Worm (Caenorhabditis elegans): ENCODE results near the gene B0024.3.

Gene B0024.3

ce11 chrV:10273837-10274236 lies 13.5 kb upstream of the B0024.3 start (continued):
- TF ChIP-seq ceh-34 (tag; optimal IDR thresholded peaks at IDR 0.05) = no peak
- TF ChIP-seq tbx-7 (tag; optimal IDR thresholded peaks at IDR 0.05) = no peak
- peak; percentile 31 for TF ChIP-seq unc-42 (tag; optimal IDR thresholded peaks at IDR 0.05)
- TF ChIP-seq hlh-30 (tag; optimal IDR thresholded peaks at IDR 0.05; ENCODE audit: insufficient read depth) = no peak
- no peak for TF ChIP-seq fax-1 (tag; optimal IDR thresholded peaks at IDR 0.05)
- peak; percentile 89 for TF ChIP-seq ceh-48 (tag; optimal IDR thresholded peaks at IDR 0.05)
- TF ChIP-seq pros-1 (tag; optimal IDR thresholded peaks at IDR 0.05) = peak; percentile 15
- no peak for TF ChIP-seq lim-6 (tag; optimal IDR thresholded peaks at IDR 0.05)
- TF ChIP-seq lin-11 (tag; optimal IDR thresholded peaks at IDR 0.05) = no peak
- TF ChIP-seq nfya-1 (tag; optimal IDR thresholded peaks at IDR 0.05) = peak; percentile 26
- TF ChIP-seq pqm-1 (tag; optimal IDR thresholded peaks at IDR 0.05) = no peak
- no peak for TF ChIP-seq nhr-232 (tag; optimal IDR thresholded peaks at IDR 0.05)
- no peak for TF ChIP-seq ceh-22 (tag; optimal IDR thresholded peaks at IDR 0.05)
- no peak for TF ChIP-seq sox-2 (GFP tag; IDR thresholded peaks at IDR 0.05)

DNA sequence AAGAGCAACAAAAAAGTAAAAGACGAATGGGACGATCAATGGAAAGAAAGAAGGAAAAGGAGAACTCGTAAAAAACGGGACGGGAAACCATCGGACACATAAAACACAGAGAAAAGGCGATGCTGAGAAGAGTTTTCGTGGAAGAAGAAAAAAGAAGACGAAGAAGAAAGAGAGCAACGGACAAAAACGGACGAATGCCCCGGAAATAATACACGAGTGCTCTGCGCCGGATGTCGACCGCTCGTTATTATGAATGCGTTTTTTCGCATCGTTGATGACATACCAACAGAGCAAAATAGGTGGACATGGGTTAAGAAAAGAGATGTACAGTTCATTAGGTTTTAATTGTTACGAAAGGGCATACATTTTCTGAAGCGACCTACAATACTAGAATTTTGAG lies 11.7 kb upstream of the B0024.3 start, which contains the start of gene Y22F5A.11:
Gene Y22F5A.11, minus strand, starts transcription at position 28 of the 400 bp plus-strand sequence.
- TF ChIP-seq unc-42 (tag; optimal IDR thresholded peaks at IDR 0.05) = peak; percentile 0
- TF ChIP-seq lin-11 (tag; optimal IDR thresholded peaks at IDR 0.05) = no peak

DNA sequence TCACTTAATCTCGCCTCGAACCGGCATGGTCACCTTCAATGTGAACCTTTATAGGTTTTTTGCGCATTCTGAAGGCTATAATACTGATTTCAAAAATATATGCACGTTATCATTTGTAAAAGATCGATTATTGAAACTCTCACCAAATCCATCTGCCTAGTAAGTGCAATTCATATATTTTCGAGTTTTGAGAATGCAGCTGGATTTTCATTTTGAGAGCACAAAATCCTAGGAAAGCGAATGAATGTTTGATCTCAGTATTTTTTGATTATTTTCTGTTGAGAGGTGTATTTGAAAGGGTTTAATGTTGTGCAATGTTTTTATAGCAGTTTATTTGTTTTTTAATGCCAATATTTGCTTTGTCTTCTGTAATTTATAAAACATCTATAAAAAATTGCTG lies 11.3 kb upstream of the B0024.3 start:
- TF ChIP-seq elt-4 (tag; optimal IDR thresholded peaks at IDR 0.05) (no peak), ets-4 (tag; optimal IDR thresholded peaks at IDR 0.05) (no peak), rnt-1 (tag; optimal IDR thresholded peaks at IDR 0.05) (no peak), ceh-34 (tag; optimal IDR thresholded peaks at IDR 0.05) (no peak), ttx-3 (tag; optimal IDR thresholded peaks at IDR 0.05) (no peak), ceh-9 (tag; optimal IDR thresholded peaks at IDR 0.05) (no peak), ceh-22 (tag; optimal IDR thresholded peaks at IDR 0.05) (no peak), unc-55 (GFP tag; optimal IDR thresholded peaks at IDR 0.05) (no peak), dmd-4 (tag; optimal IDR thresholded peaks at IDR 0.05; ENCODE audit: borderline replicate concordance) (no peak), mec-3 (tag; optimal IDR thresholded peaks at IDR 0.05; ENCODE audit: borderline replicate concordance) (no peak), Y22D7AL.16 (tag; optimal IDR thresholded peaks at IDR 0.05) (no peak), K09A11.1 (tag; optimal IDR thresholded peaks at IDR 0.05; ENCODE audit: insufficient read depth) (no peak), fkh-6 (tag; optimal IDR thresholded peaks at IDR 0.05) (no peak), ahr-1 (tag; optimal IDR thresholded peaks at IDR 0.05) (no peak), elt-2 (tag; optimal IDR thresholded peaks at IDR 0.05) (no peak)

DNA sequence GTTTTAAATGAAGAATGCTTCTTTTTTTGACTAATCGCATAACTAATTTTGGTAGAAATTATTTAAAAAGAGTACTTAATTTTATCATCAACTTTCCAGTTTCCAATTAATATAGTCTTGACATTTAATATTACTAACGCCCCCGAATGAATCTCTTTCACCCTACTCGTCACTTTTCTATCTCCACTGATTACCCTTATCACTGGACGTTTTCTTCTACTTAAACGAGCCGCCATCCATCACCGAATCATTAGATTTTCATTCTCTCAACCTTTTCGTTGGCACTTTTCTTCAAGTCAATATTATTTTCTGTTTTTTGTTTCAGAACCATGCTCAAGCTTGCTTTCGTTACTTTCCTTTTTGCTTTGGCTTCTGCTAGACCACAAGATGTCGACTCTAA lies 9.8 kb upstream of the B0024.3 start, which contains the start of gene lys-1:
Gene lys-1, plus strand, starts transcription at position 326 of the 400 bp plus-strand sequence.
- TF ChIP-seq hlh-13 (GFP tag; optimal IDR thresholded peaks at IDR 0.05) (no peak), elt-2 (tag; optimal IDR thresholded peaks at IDR 0.05) (peak; percentile 20), tbx-7 (tag; optimal IDR thresholded peaks at IDR 0.05) (no peak)

DNA sequence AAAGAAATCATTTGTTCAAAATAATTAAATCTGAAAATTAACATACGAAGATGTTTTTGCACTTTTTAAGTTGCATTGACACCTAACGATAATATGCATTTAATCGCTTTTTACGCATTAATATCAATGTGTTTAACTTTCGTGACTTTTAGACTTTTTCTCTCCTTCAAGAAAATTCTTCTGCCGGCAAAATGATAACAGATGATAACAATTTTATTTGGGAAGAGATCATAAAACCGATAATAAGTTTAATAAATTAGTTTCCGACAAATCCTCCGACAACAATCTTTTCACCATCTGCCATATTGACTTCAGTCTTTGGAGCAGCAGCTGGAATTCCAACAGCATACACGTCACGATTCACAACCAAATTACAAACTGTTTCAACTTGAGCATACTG lies 7.2 kb upstream of the B0024.3 start:
- TF ChIP-seq fax-1 (tag; optimal IDR thresholded peaks at IDR 0.05) (no peak), ceh-2 (tag; optimal IDR thresholded peaks at IDR 0.05) (no peak), elt-2 (tag; optimal IDR thresholded peaks at IDR 0.05) (peak; percentile 15)

- no peak for TF ChIP-seq nfya-1 (tag; optimal IDR thresholded peaks at IDR 0.05)
- no peak for TF ChIP-seq che-1 (tag; optimal IDR thresholded peaks at IDR 0.05)
- no peak for TF ChIP-seq unc-55 (GFP tag; optimal IDR thresholded peaks at IDR 0.05)
- no peak for TF ChIP-seq eyg-1 (tag; optimal IDR thresholded peaks at IDR 0.05)
- no peak for TF ChIP-seq ceh-2 (tag; optimal IDR thresholded peaks at IDR 0.05)
- TF ChIP-seq nhr-232 (tag; optimal IDR thresholded peaks at IDR 0.05) = no peak
- no peak for TF ChIP-seq ahr-1 (tag; optimal IDR thresholded peaks at IDR 0.05)
- TF ChIP-seq ceh-19 (GFP tag; optimal IDR thresholded peaks at IDR 0.05) = no peak
- no peak for TF ChIP-seq sox-4 (tag; optimal IDR thresholded peaks at IDR 0.05)
- no peak for TF ChIP-seq odd-2 (tag; optimal IDR thresholded peaks at IDR 0.05)
- no peak for TF ChIP-seq K02D7.2 (tag; optimal IDR thresholded peaks at IDR 0.05)
- TF ChIP-seq unc-42 (tag; optimal IDR thresholded peaks at IDR 0.05) = no peak
- no peak for TF ChIP-seq ceh-31 (tag; optimal IDR thresholded peaks at IDR 0.05)
- no peak for TF ChIP-seq ceh-30 (tag; optimal IDR thresholded peaks at IDR 0.05)
Measured at ce11 chrV:10281374-10281773, 6.0 kb upstream of the B0024.3 start, which contains the start of gene lys-2. TSS of gene lys-2 (minus strand) at chrV:10281474.

Measured in whole organism, late embryonic.